Worm (Caenorhabditis elegans) whole organism, L3 larva: ENCODE results near the gene daao-1.

Experiments
- elt-2 ChIP-seq: sonication (generic microtip); optimal IDR thresholded peaks from 2 replicates; lab custom pipeline; 2016; ENCODE audit warnings: missing genetic modification reagents, mild to moderate bottlenecking, missing genetic modification characterization, missing compliant biosample characterization
- lin-15B ChIP-seq: fragments of 150-350 bp; optimal IDR thresholded peaks from 2 replicates; lab custom pipeline; 2014; ENCODE audit warnings: missing biosample characterization, missing genetic modification characterization
- mml-1 ChIP-seq: fragments of 150-350 bp; sonication (generic microtip); optimal IDR thresholded peaks from 3 replicates; lab custom pipeline; 2014; ENCODE audit warnings: missing biosample characterization, missing genetic modification characterization
- nhr-23 ChIP-seq: fragments of 150-350 bp; optimal IDR thresholded peaks from 2 replicates; lab custom pipeline; 2014; ENCODE audit warnings: missing biosample characterization, missing genetic modification reagents, missing genetic modification characterization
- sea-2 ChIP-seq: fragments of 150-350 bp; sonication (generic microtip); optimal IDR thresholded peaks from 4 replicates; lab custom pipeline; 2014; ENCODE audit warnings: missing biosample characterization, missing genetic modification reagents, missing genetic modification characterization
- tbx-2 ChIP-seq: sonication (generic microtip); optimal IDR thresholded peaks from 2 replicates; lab custom pipeline; 2016; ENCODE audit warnings: mild to moderate bottlenecking, missing genetic modification characterization, missing compliant biosample characterization
- ztf-11 ChIP-seq: fragments of 150-350 bp; optimal IDR thresholded peaks from 2 replicates; lab custom pipeline; 2014; ENCODE audit warnings: missing biosample characterization, missing genetic modification characterization

DNA sequence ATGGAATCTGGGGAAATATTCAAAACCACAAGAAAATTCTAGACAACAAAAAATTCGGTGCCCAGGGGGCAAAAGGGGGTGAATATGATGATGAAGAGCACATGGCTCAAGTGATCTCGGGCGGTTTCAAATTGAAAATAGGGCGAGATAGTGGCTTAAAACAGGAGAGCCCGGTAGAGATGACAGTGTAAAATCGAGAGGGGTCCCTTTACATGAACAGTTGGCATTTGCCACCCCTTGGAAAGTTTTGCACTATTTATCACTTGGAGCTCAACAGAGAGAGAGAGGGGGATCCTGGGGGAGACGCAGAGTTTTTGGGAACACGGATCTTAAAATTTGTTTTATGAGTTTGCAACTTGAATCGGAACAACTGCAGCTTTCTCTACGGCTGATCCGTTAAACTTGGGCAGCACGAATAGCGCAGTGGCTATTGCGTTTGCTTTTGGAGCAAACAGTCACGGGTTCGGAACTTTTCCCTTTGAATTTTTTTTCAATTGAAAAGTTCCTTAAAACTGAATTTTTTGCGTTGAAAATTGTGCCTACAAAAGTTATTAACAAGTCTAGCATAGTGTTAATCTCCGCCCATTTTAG, 51.5 kb downstream of the daao-1 start:
- TF ChIP-seq elt-2 (tag; lab: Kevin White, UChicago) = no peak
- no peak for TF ChIP-seq ztf-11 (tag; lab: Kevin White, UChicago)
- TF ChIP-seq nhr-23 (tag; lab: Kevin White, UChicago) = no peak
- no peak for TF ChIP-seq mml-1 (tag; lab: Kevin White, UChicago)
- no peak for TF ChIP-seq lin-15B (tag; lab: Kevin White, UChicago)
- no peak for TF ChIP-seq sea-2
- TF ChIP-seq tbx-2 = no peak
